Worm (Caenorhabditis elegans): ENCODE results near the gene C05E4.15.

- TF ChIP-seq unc-62 (GFP tag; optimal IDR thresholded peaks at IDR 0.05) (no peak), hrde-1 (tag; optimal IDR thresholded peaks at IDR 0.05; ENCODE audit: borderline replicate concordance) (no peak), dpl-1 (GFP tag; optimal IDR thresholded peaks at IDR 0.05) (no peak), lin-40 (tag; optimal IDR thresholded peaks at IDR 0.05) (no peak), T07F8.4 (tag; optimal IDR thresholded peaks at IDR 0.05) (no peak), ztf-28 (GFP tag; IDR thresholded peaks at IDR 0.05) (no peak), ama-1 (optimal IDR thresholded peaks at IDR 0.05) (no peak), ama-1 (GFP tag; optimal IDR thresholded peaks at IDR 0.05) (no peak), ekl-4 (GFP tag; IDR thresholded peaks at IDR 0.05) (no peak), dox-1 (GFP tag; IDR thresholded peaks at IDR 0.05) (no peak), F49E8.2 (tag; optimal IDR thresholded peaks at IDR 0.05; ENCODE audit: insufficient read depth) (no peak), aptf-2 (GFP tag; conservative IDR thresholded peaks at IDR 0.05) (no peak)
Measured at ce11 chrV:761882-762281, 747 bp upstream of the C05E4.15 start, which contains the start of gene C05E4.12.

Data from whole organism, young adult.